Worm (Caenorhabditis elegans) whole organism, L1 larva: ENCODE measurements around the gene F26F4.8.
A peak's percentile ranks its signal among the peaks of the same experiment; 100 is the strongest.

Experiments used
- C16A3.4 ChIP-seq: fragments of 150-350 bp; optimal IDR thresholded peaks from 2 replicates; lab custom pipeline; 2014; ENCODE audit warnings: missing biosample characterization, missing genetic modification characterization
- F16B12.6 ChIP-seq: fragments of 150-350 bp; optimal IDR thresholded peaks from 2 replicates; lab custom pipeline; 2014; ENCODE audit warnings: missing biosample characterization, missing genetic modification characterization
- Y116A8C.19 ChIP-seq: sonication (generic microtip); optimal IDR thresholded peaks from 2 replicates; lab custom pipeline; 2016; ENCODE audit warnings: missing compliant biosample characterization, missing genetic modification characterization, borderline replicate concordance
- aly-2 ChIP-seq: fragments of 150-350 bp; optimal IDR thresholded peaks from 2 replicates; lab custom pipeline; 2014; ENCODE audit warnings: missing biosample characterization, missing genetic modification characterization
- blmp-1 ChIP-seq: fragments of 150-350 bp; optimal IDR thresholded peaks from 2 replicates; lab custom pipeline; 2014; ENCODE audit warnings: missing biosample characterization, missing genetic modification characterization
- ceh-8 ChIP-seq: fragments of 200-800 bp; sonication (Bioruptor generic); optimal IDR thresholded peaks from 2 replicates; lab custom pipeline; 2018; ENCODE audit warnings: mild to moderate bottlenecking, missing genetic modification characterization, moderate library complexity, missing compliant biosample characterization
- ceh-90 ChIP-seq: sonication (generic microtip); optimal IDR thresholded peaks from 2 replicates; lab custom pipeline; 2016; ENCODE audit warnings: missing genetic modification characterization, missing compliant biosample characterization
- dsc-1 ChIP-seq: sonication (generic microtip); optimal IDR thresholded peaks from 2 replicates; lab custom pipeline; 2016; ENCODE audit warnings: mild to moderate bottlenecking, missing genetic modification characterization, missing compliant biosample characterization
- efl-1 ChIP-seq, 4 experiments: fragments of 150-350 bp; optimal IDR thresholded peaks in 3 of 4; peaks in 1 of 4; 1 replicate in 1 of 4; 2 replicates in 3 of 4; lab custom pipeline; 2014; ENCODE audit warnings: missing biosample characterization in 2 of 4, missing genetic modification characterization in 2 of 4, missing genetic modification reagents in 2 of 4
- fkh-8 ChIP-seq: sonication (generic microtip); optimal IDR thresholded peaks from 2 replicates; lab custom pipeline; 2016; ENCODE audit warnings: mild to moderate bottlenecking, missing genetic modification characterization, missing compliant biosample characterization
- hlh-17 ChIP-seq: fragments of 200-800 bp; sonication (Bioruptor generic); optimal IDR thresholded peaks from 2 replicates; lab custom pipeline; 2018; ENCODE audit warnings: missing genetic modification characterization, mild to moderate bottlenecking, missing compliant biosample characterization, moderate library complexity, borderline replicate concordance
- hlh-4 ChIP-seq: sonication (generic microtip); optimal IDR thresholded peaks from 2 replicates; lab custom pipeline; 2016; ENCODE audit warnings: mild to moderate bottlenecking, missing genetic modification characterization, missing compliant biosample characterization
- hpl-2 ChIP-seq: fragments of 150-350 bp; optimal IDR thresholded peaks from 2 replicates; lab custom pipeline; 2014; ENCODE audit warnings: missing biosample characterization, missing genetic modification reagents, missing genetic modification characterization
- jun-1 ChIP-seq: fragments of 150-350 bp; optimal IDR thresholded peaks from 2 replicates; lab custom pipeline; 2014; ENCODE audit warnings: missing biosample characterization, missing genetic modification reagents, missing genetic modification characterization
- lin-13 ChIP-seq: fragments of 150-350 bp; optimal IDR thresholded peaks from 2 replicates; lab custom pipeline; 2014; ENCODE audit warnings: missing biosample characterization, missing genetic modification reagents, missing genetic modification characterization
- lin-35 ChIP-seq, 2 experiments: fragments of 150-350 bp; optimal IDR thresholded peaks; 2 replicates each; lab custom pipeline; 2014; ENCODE audit warnings: missing biosample characterization in 2 of 2, missing genetic modification characterization in 2 of 2, missing genetic modification reagents in 2 of 2
- lin-39 ChIP-seq: fragments of 150-350 bp; optimal IDR thresholded peaks from 2 replicates; lab custom pipeline; 2014; ENCODE audit warnings: missing biosample characterization, missing genetic modification reagents, missing genetic modification characterization
- lsy-2 ChIP-seq, 2 experiments: fragments of 150-350 bp; optimal IDR thresholded peaks; 2 replicates each; lab custom pipeline; 2014; ENCODE audit warnings: missing biosample characterization in 2 of 2, missing genetic modification characterization in 2 of 2
- mef-2 ChIP-seq: fragments of 150-350 bp; optimal IDR thresholded peaks from 2 replicates; lab custom pipeline; 2014; ENCODE audit warnings: missing biosample characterization, missing genetic modification characterization
- nhr-11 ChIP-seq: fragments of 150-350 bp; optimal IDR thresholded peaks from 2 replicates; lab custom pipeline; 2014; ENCODE audit warnings: missing biosample characterization, missing genetic modification characterization
- nhr-12 ChIP-seq: sonication (generic microtip); optimal IDR thresholded peaks from 2 replicates; lab custom pipeline; 2017; ENCODE audit warnings: missing biosample characterization, missing genetic modification characterization
- nhr-20 ChIP-seq: sonication (generic microtip); optimal IDR thresholded peaks from 2 replicates; lab custom pipeline; 2016; ENCODE audit warnings: mild to moderate bottlenecking, missing genetic modification characterization, missing compliant biosample characterization
- nhr-28 ChIP-seq: fragments of 150-350 bp; optimal IDR thresholded peaks from 2 replicates; lab custom pipeline; 2014; ENCODE audit warnings: missing biosample characterization, missing genetic modification characterization
- nhr-47 ChIP-seq: sonication (generic microtip); optimal IDR thresholded peaks from 2 replicates; lab custom pipeline; 2016; ENCODE audit warnings: mild to moderate bottlenecking, missing genetic modification characterization, moderate library complexity, missing compliant biosample characterization
- nhr-76 ChIP-seq: sonication (generic microtip); optimal IDR thresholded peaks from 2 replicates; lab custom pipeline; 2017; ENCODE audit warnings: missing biosample characterization, missing genetic modification characterization
- nhr-84 ChIP-seq: sonication (generic microtip); optimal IDR thresholded peaks from 2 replicates; lab custom pipeline; 2017; ENCODE audit warnings: missing biosample characterization, missing genetic modification characterization
- nhr-85 ChIP-seq: sonication (generic microtip); peaks from one replicate; lab custom pipeline; 2016; ENCODE audit warnings: missing genetic modification characterization, inconsistent platforms, missing compliant biosample characterization
- nhr-90 ChIP-seq: sonication (generic microtip); optimal IDR thresholded peaks from 2 replicates; lab custom pipeline; 2016; ENCODE audit warnings: mild to moderate bottlenecking, missing genetic modification characterization, missing compliant biosample characterization; ENCODE audit not compliant: poor library complexity
- pag-3 ChIP-seq: sonication (generic microtip); optimal IDR thresholded peaks from 2 replicates; lab custom pipeline; 2017; ENCODE audit warnings: missing genetic modification characterization, mild to moderate bottlenecking, missing compliant biosample characterization, antibody characterized with exemption, borderline replicate concordance; ENCODE audit not compliant: insufficient read depth
- pqm-1 ChIP-seq: sonication (generic microtip); optimal IDR thresholded peaks from 3 replicates; lab custom pipeline; 2017; ENCODE audit warnings: missing biosample characterization, missing genetic modification characterization
- rnt-1 ChIP-seq: sonication (generic microtip); optimal IDR thresholded peaks from 2 replicates; lab custom pipeline; 2016; ENCODE audit warnings: mild to moderate bottlenecking, missing genetic modification characterization, moderate library complexity, missing compliant biosample characterization
- skn-1 ChIP-seq: fragments of 150-350 bp; optimal IDR thresholded peaks from 2 replicates; lab custom pipeline; 2014; ENCODE audit warnings: missing biosample characterization, missing genetic modification characterization
- snpc-4 ChIP-seq: fragments of 150-350 bp; optimal IDR thresholded peaks from 2 replicates; lab custom pipeline; 2014; ENCODE audit warnings: missing biosample characterization, missing genetic modification characterization
- snu-23 ChIP-seq: sonication (generic microtip); optimal IDR thresholded peaks from 2 replicates; lab custom pipeline; 2016; ENCODE audit warnings: missing genetic modification characterization, missing compliant biosample characterization
- sox-4 ChIP-seq: sonication (generic microtip); optimal IDR thresholded peaks from 2 replicates; lab custom pipeline; 2016; ENCODE audit warnings: missing genetic modification characterization, missing compliant biosample characterization
- sptf-1 ChIP-seq: fragments of 150-350 bp; optimal IDR thresholded peaks from 2 replicates; lab custom pipeline; 2014; ENCODE audit warnings: missing biosample characterization, missing genetic modification characterization
- swsn-7 ChIP-seq: sonication (generic microtip); optimal IDR thresholded peaks from 2 replicates; lab custom pipeline; 2016; ENCODE audit warnings: missing genetic modification characterization, missing compliant biosample characterization
- unc-62 ChIP-seq: fragments of 150-350 bp; optimal IDR thresholded peaks from 2 replicates; lab custom pipeline; 2014; ENCODE audit warnings: missing biosample characterization, missing genetic modification reagents, missing genetic modification characterization
- zag-1 ChIP-seq: fragments of 150-350 bp; optimal IDR thresholded peaks from 2 replicates; lab custom pipeline; 2014; ENCODE audit warnings: missing biosample characterization, missing genetic modification characterization
- zip-4 ChIP-seq: fragments of 200-800 bp; sonication (Bioruptor generic); optimal IDR thresholded peaks from 2 replicates; lab custom pipeline; 2018; ENCODE audit warnings: mild to moderate bottlenecking, missing genetic modification characterization, moderate library complexity, missing compliant biosample characterization

Gene F26F4.8

ce11 chrIII:4899728-4900127, 5.5 kb downstream of the F26F4.8 start (continued):
- TF ChIP-seq pag-3 (tag; lab: Kevin White, UChicago) (peak; percentile 80), nhr-12 (peak; percentile 43), lsy-2 (tag; optimal IDR thresholded peaks at IDR 0.05; lab: Kevin White, UChicago) (peak; percentile 97), Y116A8C.19 (tag; lab: Kevin White, UChicago) (peak; percentile 10), nhr-47 (tag; lab: Kevin White, UChicago) (peak; percentile 100), pqm-1 (peak; percentile 95), zip-4 (GFP tag; lab: Kevin White, UChicago) (peak; percentile 96), nhr-84 (tag; lab: Kevin White, UChicago) (no peak), hlh-17 (GFP tag; lab: Kevin White, UChicago) (no peak), snu-23 (GFP tag; lab: Kevin White, UChicago) (peak; percentile 100), ceh-90 (tag; lab: Kevin White, UChicago) (peak; percentile 73), dsc-1 (peak; percentile 100), C16A3.4 (tag; lab: Kevin White, UChicago) (peak; percentile 99), lin-13 (GFP tag; lab: Kevin White, UChicago) (peak; percentile 100), nhr-90 (peak; percentile 99), unc-62 (GFP tag; lab: Kevin White, UChicago) (no peak), snpc-4 (peak; percentile 84), zag-1 (tag; lab: Kevin White, UChicago) (peak; percentile 30), F16B12.6 (tag; lab: Kevin White, UChicago) (peak; percentile 68), lin-39 (tag; lab: Kevin White, UChicago) (peak; percentile 93), nhr-11 (tag; lab: Kevin White, UChicago) (peak; percentile 94), sptf-1 (tag; lab: Kevin White, UChicago) (no peak), nhr-28 (tag; lab: Kevin White, UChicago) (no peak), nhr-76 (tag; lab: Kevin White, UChicago) (peak; percentile 69), blmp-1 (tag; lab: Kevin White, UChicago) (peak; percentile 100), rnt-1 (tag; lab: Kevin White, UChicago) (peak; percentile 98), sox-4 (peak; percentile 99), nhr-20 (tag; lab: Kevin White, UChicago) (peak; percentile 100), swsn-7 (peak; percentile 100), skn-1 (tag; lab: Kevin White, UChicago) (peak; percentile 95), lin-35 (GFP tag; optimal IDR thresholded peaks at IDR 0.05; lab: Kevin White, UChicago) (peak; percentile 94 to 95), mef-2 (tag; lab: Kevin White, UChicago) (peak; percentile 96), ceh-8 (peak; percentile 99), hpl-2 (peak; percentile 95), aly-2 (tag; lab: Kevin White, UChicago) (peak; percentile 90), jun-1 (tag; lab: Kevin White, UChicago) (peak; percentile 99), hlh-4 (tag; lab: Kevin White, UChicago) (peak; percentile 83)
- TF ChIP-seq, all 84 proteins: peak for 74

- TF ChIP-seq dsc-1: no peak
- peak in 1 of 2 experiments; percentile 5 for TF ChIP-seq lin-35 (GFP tag; optimal IDR thresholded peaks at IDR 0.05; lab: Kevin White, UChicago)
- TF ChIP-seq efl-1 (optimal IDR thresholded peaks at IDR 0.05; lab: Kevin White, UChicago): no peak
- peak in 1 of 2 experiments; percentile 84 for TF ChIP-seq efl-1 (GFP tag; optimal IDR thresholded peaks at IDR 0.05 in 1 of 2; lab: Kevin White, UChicago)
- no peak for TF ChIP-seq fkh-8
- TF ChIP-seq nhr-85: peak; percentile 41
These were observed 6.2 kb downstream of the F26F4.8 start, which contains the start of gene nhl-2 for ce11 chrIII:4899035-4899578. Gene nhl-2, minus strand, starts transcription at chrIII:4899085.
